Worm (Caenorhabditis elegans): ENCODE results near the gene C05E11.7.
A peak's percentile ranks its signal among the peaks of the same experiment; 100 is the strongest.

C05E11.7 gene

DNA sequence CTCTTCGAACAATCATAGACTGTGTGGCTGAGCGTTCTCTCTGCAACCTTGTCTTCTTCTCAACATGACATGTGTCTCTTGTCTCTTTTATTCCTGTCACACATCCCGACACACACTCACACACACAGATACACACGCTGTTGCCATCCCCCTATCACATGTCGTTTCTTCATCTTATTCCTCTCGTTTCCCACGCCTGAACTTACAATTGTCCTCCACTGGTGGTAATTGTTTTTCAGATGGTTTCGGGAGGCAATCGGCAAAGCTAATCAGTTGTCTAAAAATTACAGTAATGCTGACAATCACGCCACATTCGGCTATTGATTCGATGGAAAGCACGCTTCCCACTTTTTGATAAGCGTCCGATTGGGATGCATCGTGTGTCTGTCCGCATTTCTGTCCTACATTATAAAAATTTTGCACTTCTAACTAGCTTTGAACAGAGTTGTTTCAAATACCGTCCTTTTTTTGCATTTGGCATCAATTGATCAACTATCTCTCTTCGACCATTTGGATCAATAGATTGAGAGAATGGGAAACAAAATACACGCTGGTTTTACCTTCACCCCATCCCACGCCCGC, 53.2 kb downstream of the C05E11.7 start, which contains the start of gene nhr-35 (continued):
- TF ChIP-seq tlp-1 (tag; optimal IDR thresholded peaks at IDR 0.05), result no peak
- TF ChIP-seq unc-130 (tag; optimal IDR thresholded peaks at IDR 0.05), result peak; percentile 94
- TF ChIP-seq ets-5 (GFP tag; IDR thresholded peaks at IDR 0.05), result no peak
- no peak for TF ChIP-seq sptf-1 (tag; optimal IDR thresholded peaks at IDR 0.05)
